Worm (Caenorhabditis elegans): ENCODE measurements around the gene twk-43.
A peak's percentile ranks its signal among the peaks of the same experiment; 100 is the strongest.

ce11 chrV:13390936-13391335 lies 44.9 kb downstream of the twk-43 start:
- no peak for TF ChIP-seq nhr-237 (tag; optimal IDR thresholded peaks at IDR 0.05)
- no peak for TF ChIP-seq sptf-1 (tag; optimal IDR thresholded peaks at IDR 0.05)
- TF ChIP-seq ceh-43 (GFP tag; optimal IDR thresholded peaks at IDR 0.05): no peak
- no peak for TF ChIP-seq unc-62 (GFP tag; optimal IDR thresholded peaks at IDR 0.05)
- no peak for TF ChIP-seq snpc-4 (tag; optimal IDR thresholded peaks at IDR 0.05)
- no peak for TF ChIP-seq mep-1 (tag; optimal IDR thresholded peaks at IDR 0.05)
- TF ChIP-seq ces-1 (GFP tag; optimal IDR thresholded peaks at IDR 0.05): no peak
- no peak for TF ChIP-seq elt-1 (tag; optimal IDR thresholded peaks at IDR 0.05; ENCODE audit: borderline replicate concordance, insufficient read depth)
- TF ChIP-seq lsy-2 (tag; optimal IDR thresholded peaks at IDR 0.05): peak; percentile 16
- TF ChIP-seq sem-2 (GFP tag; optimal IDR thresholded peaks at IDR 0.05): no peak
- no peak for TF ChIP-seq nhr-76 (tag; optimal IDR thresholded peaks at IDR 0.05)
- TF ChIP-seq lin-13 (tag; optimal IDR thresholded peaks at IDR 0.05): no peak
- no peak for TF ChIP-seq elt-3 (tag; optimal IDR thresholded peaks at IDR 0.05)

All from whole organism, mixed stage, embryonic.